Worm (Caenorhabditis elegans) whole organism, late embryonic: Measurements from ENCODE around the gene F43C11.12.

Experiments used
- F13H6.1 ChIP-seq: sonication (generic microtip); optimal IDR thresholded peaks from 2 replicates; lab custom pipeline; 2016; ENCODE audit warnings: missing genetic modification characterization, missing compliant biosample characterization
- elt-2 ChIP-seq: sonication (generic microtip); optimal IDR thresholded peaks from 2 replicates; lab custom pipeline; 2016; ENCODE audit warnings: missing genetic modification reagents, missing genetic modification characterization, missing compliant biosample characterization
- nhr-11 ChIP-seq: fragments of 150-350 bp; optimal IDR thresholded peaks from 2 replicates; lab custom pipeline; 2014; ENCODE audit warnings: missing biosample characterization, missing genetic modification characterization
- odd-2 ChIP-seq: sonication (generic microtip); optimal IDR thresholded peaks from 2 replicates; lab custom pipeline; 2017; ENCODE audit warnings: antibody characterized with exemption, mild to moderate bottlenecking, missing genetic modification characterization, missing compliant biosample characterization
- sox-4 ChIP-seq: sonication (generic microtip); optimal IDR thresholded peaks from 2 replicates; lab custom pipeline; 2017; ENCODE audit warnings: mild to moderate bottlenecking, missing genetic modification characterization, inconsistent platforms, missing compliant biosample characterization
- unc-55 ChIP-seq: sonication (generic microtip); optimal IDR thresholded peaks from 2 replicates; lab custom pipeline; 2017; ENCODE audit warnings: missing biosample characterization, missing genetic modification reagents, missing genetic modification characterization

DNA sequence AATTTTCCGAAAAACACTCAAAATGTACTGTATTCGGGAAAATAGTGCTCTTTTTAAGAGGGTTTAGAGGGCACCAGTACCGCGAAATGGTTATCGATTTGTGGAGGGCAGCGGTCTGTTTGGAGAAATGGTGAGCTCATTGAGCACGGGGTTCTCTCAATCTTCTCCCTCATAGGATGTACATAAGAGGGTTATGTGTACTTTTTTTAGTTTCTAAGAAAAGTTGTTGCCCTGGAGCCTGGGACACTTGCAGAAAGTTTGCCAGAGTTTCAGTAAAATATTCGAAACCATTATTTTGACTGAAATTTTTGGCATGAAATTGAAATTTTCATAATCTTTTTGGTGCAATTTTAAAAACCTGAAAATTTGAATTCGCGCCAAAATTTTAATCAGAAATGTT, 14.0 kb downstream of the F43C11.12 start, which contains the start of gene F43C11.10:
- TF ChIP-seq F13H6.1 (tag; lab: Kevin White, UChicago) (no peak), odd-2 (no peak), elt-2 (tag; lab: Kevin White, UChicago) (no peak), unc-55 (GFP tag; lab: Kevin White, UChicago) (no peak), sox-4 (tag; lab: Kevin White, UChicago) (no peak), nhr-11 (no peak)
